Fruit fly (Drosophila melanogaster): ENCODE results near the gene Saf-B.
A peak's percentile ranks its signal among the peaks of the same experiment; 100 is the strongest.

Saf-B gene

dm6 chr3R:24864719-24865400, 47.6 kb downstream of the Saf-B start, which contains the start of the genes Srg1 and Elal (continued):
- no peak for TF ChIP-seq hbn (GFP tag; IDR thresholded peaks at IDR 0.05; ENCODE audit: partially characterized antibody)
- peak; percentile 51 for TF ChIP-seq sug (tag; optimal IDR thresholded peaks at IDR 0.05)
- no peak; the same call in 1 of the 2 replicates for TF ChIP-seq MBD-R2 (GFP tag; IDR thresholded peaks at IDR 0.05)
- peak; percentile 6 for TF ChIP-seq CG10209 (GFP tag; optimal IDR thresholded peaks at IDR 0.05)
- TF ChIP-seq toy (GFP tag; IDR thresholded peaks at IDR 0.05), result 0 out of 2 replicates have a peak, but pooled peaks have one; percentile 12
- TF ChIP-seq CG2129 (GFP tag; IDR thresholded peaks at IDR 0.05; ENCODE audit: partially characterized antibody), result no peak
- no peak for TF ChIP-seq Ets65A (GFP tag)
- peak; percentile 10 for TF ChIP-seq CG13424 (tag; optimal IDR thresholded peaks at IDR 0.05)
- peak; percentile 18 for TF ChIP-seq Oli (tag; optimal IDR thresholded peaks at IDR 0.05)
- TF ChIP-seq sob (GFP tag; IDR thresholded peaks at IDR 0.05), result peak; percentile 56; the same call in 1 of the 2 replicates
- peak; percentile 44; the same call in 1 of the 2 replicates for TF ChIP-seq Rfx (GFP tag; IDR thresholded peaks at IDR 0.05)
- no peak for TF ChIP-seq Ada2b (GFP tag; IDR thresholded peaks at IDR 0.05)
- TF ChIP-seq Meics (GFP tag; optimal IDR thresholded peaks at IDR 0.05), result peak; percentile 46
- TF ChIP-seq CG15601 (tag; optimal IDR thresholded peaks at IDR 0.05), result peak; percentile 13
- peak; percentile 88 for TF ChIP-seq sens (GFP tag)
- peak; percentile 53; the same call in 1 of the 2 replicates for TF ChIP-seq CG32532 (GFP tag; IDR thresholded peaks at IDR 0.05)
- peak; percentile 5 for TF ChIP-seq gsb-n (tag; optimal IDR thresholded peaks at IDR 0.05)
- peak; percentile 63 for TF ChIP-seq Med (GFP tag)
- TF ChIP-seq Kr (GFP tag; optimal IDR thresholded peaks at IDR 0.05), result no peak
- TF ChIP-seq esg (GFP tag; conservative IDR thresholded peaks at IDR 0.05), result 0 out of 2 replicates have a peak, but pooled peaks have one; percentile 4
- peak; percentile 14 for TF ChIP-seq Hmr (GFP tag; optimal IDR thresholded peaks at IDR 0.05)
- TF ChIP-seq CG3281 (GFP tag; optimal IDR thresholded peaks at IDR 0.05), result peak; percentile 19
- TF ChIP-seq prd (optimal IDR thresholded peaks at IDR 0.05), result no peak
- peak; percentile 61; the same call in 1 of the 3 replicates for TF ChIP-seq prd (GFP tag; IDR thresholded peaks at IDR 0.05)
- no peak for TF ChIP-seq CHES-1-like (GFP tag; optimal IDR thresholded peaks at IDR 0.05)
- 0 out of 2 replicates have a peak, but pooled peaks have one; percentile 14 for TF ChIP-seq wdn (GFP tag; IDR thresholded peaks at IDR 0.05)
- no peak for TF ChIP-seq CG4404 (GFP tag; IDR thresholded peaks at IDR 0.05)
- TF ChIP-seq bsh (GFP tag; optimal IDR thresholded peaks at IDR 0.05), result peak in 1 of 2 experiments; percentile 22
- TF ChIP-seq slp2 (GFP tag; optimal IDR thresholded peaks at IDR 0.05), result no peak
- no peak for TF ChIP-seq trem (tag; optimal IDR thresholded peaks at IDR 0.05)
- TF ChIP-seq CG8944 (GFP tag; optimal IDR thresholded peaks at IDR 0.05), result no peak
- TF ChIP-seq Myb (GFP tag; optimal IDR thresholded peaks at IDR 0.05), result no peak
- TF ChIP-seq CG34224 (GFP tag; IDR thresholded peaks at IDR 0.05; ENCODE audit: partially characterized antibody), result no peak
- 0 out of 2 replicates have a peak, but pooled peaks have one; percentile 39 for TF ChIP-seq ranshi (GFP tag; IDR thresholded peaks at IDR 0.05)
- TF ChIP-seq row (GFP tag; IDR thresholded peaks at IDR 0.05), result peak; percentile 60
- TF ChIP-seq CG10321 (GFP tag; IDR thresholded peaks at IDR 0.05), result no peak
- TF ChIP-seq ATbp (GFP tag; optimal IDR thresholded peaks at IDR 0.05), result no peak
- peak; percentile 61 for TF ChIP-seq CG18599 (GFP tag; optimal IDR thresholded peaks at IDR 0.05)
- TF ChIP-seq CG3726 (GFP tag; IDR thresholded peaks at IDR 0.05), result no peak
- 0 out of 2 replicates have a peak, but pooled peaks have one; percentile 17 for TF ChIP-seq CG17328 (GFP tag; IDR thresholded peaks at IDR 0.05)
- TF ChIP-seq cwo (GFP tag; optimal IDR thresholded peaks at IDR 0.05), result peak; percentile 24
- peak; percentile 36 for TF ChIP-seq CG9727 (GFP tag; optimal IDR thresholded peaks at IDR 0.05)
- peak; percentile 5 for TF ChIP-seq CG10979 (tag; optimal IDR thresholded peaks at IDR 0.05)
- no peak for TF ChIP-seq CG6813 (GFP tag; optimal IDR thresholded peaks at IDR 0.05)
- TF ChIP-seq unpg (GFP tag; optimal IDR thresholded peaks at IDR 0.05), result peak; percentile 40
- TF ChIP-seq CG14050 (GFP tag; IDR thresholded peaks at IDR 0.05), result no peak
- no peak for TF ChIP-seq ara (GFP tag; IDR thresholded peaks at IDR 0.05)
- TF ChIP-seq phol (tag; optimal IDR thresholded peaks at IDR 0.05), result peak; percentile 15
- no peak for TF ChIP-seq CG31365 (tag; optimal IDR thresholded peaks at IDR 0.05)

All from whole organism, embryonic.